Worm (Caenorhabditis elegans) whole organism, mixed stage, embryonic: ENCODE measurements around the gene ergi-3.

Source experiments
- blmp-1 ChIP-seq: fragments of 150-350 bp; optimal IDR thresholded peaks from 2 replicates; lab custom pipeline; 2014; ENCODE audit warnings: missing biosample characterization, missing genetic modification characterization
- ceh-39 ChIP-seq: fragments of 150-350 bp; optimal IDR thresholded peaks from 2 replicates; lab custom pipeline; 2014; ENCODE audit warnings: missing biosample characterization, missing genetic modification characterization
- ceh-83 ChIP-seq: fragments of 200-800 bp; sonication (Bioruptor generic); optimal IDR thresholded peaks from 2 replicates; lab custom pipeline; 2018; ENCODE audit warnings: mild to moderate bottlenecking, missing genetic modification characterization, missing compliant biosample characterization
- ces-1 ChIP-seq: fragments of 150-350 bp; optimal IDR thresholded peaks from 2 replicates; lab custom pipeline; 2014; ENCODE audit warnings: missing biosample characterization, missing genetic modification reagents, missing genetic modification characterization
- cnd-1 ChIP-seq: fragments of 200-800 bp; sonication (Bioruptor generic); optimal IDR thresholded peaks from 2 replicates; lab custom pipeline; 2018; ENCODE audit warnings: mild to moderate bottlenecking, missing genetic modification characterization, missing compliant biosample characterization
- lin-13 ChIP-seq: fragments of 150-350 bp; optimal IDR thresholded peaks from 2 replicates; lab custom pipeline; 2014; ENCODE audit warnings: missing biosample characterization, missing genetic modification characterization
- lsy-2 ChIP-seq: fragments of 150-350 bp; optimal IDR thresholded peaks from 2 replicates; lab custom pipeline; 2014; ENCODE audit warnings: missing biosample characterization, missing genetic modification characterization
- mab-5 ChIP-seq: fragments of 150-350 bp; optimal IDR thresholded peaks from 2 replicates; lab custom pipeline; 2014; ENCODE audit warnings: missing biosample characterization, missing genetic modification characterization
- nhr-12 ChIP-seq: fragments of 150-350 bp; optimal IDR thresholded peaks from 2 replicates; lab custom pipeline; 2014; ENCODE audit warnings: missing biosample characterization, missing genetic modification characterization
- nhr-237 ChIP-seq: fragments of 150-350 bp; optimal IDR thresholded peaks from 2 replicates; lab custom pipeline; 2014; ENCODE audit warnings: missing biosample characterization, missing genetic modification characterization
- nhr-28 ChIP-seq: fragments of 150-350 bp; optimal IDR thresholded peaks from 2 replicates; lab custom pipeline; 2014; ENCODE audit warnings: missing biosample characterization, missing genetic modification characterization
- nhr-76 ChIP-seq: sonication (generic microtip); optimal IDR thresholded peaks from 2 replicates; lab custom pipeline; 2017; ENCODE audit warnings: missing biosample characterization, missing genetic modification characterization
- unc-39 ChIP-seq: fragments of 150-350 bp; optimal IDR thresholded peaks from 2 replicates; lab custom pipeline; 2014; ENCODE audit warnings: missing biosample characterization, missing genetic modification characterization
- unc-62 ChIP-seq: fragments of 150-350 bp; optimal IDR thresholded peaks from 2 replicates; lab custom pipeline; 2014; ENCODE audit warnings: missing biosample characterization, missing genetic modification reagents, missing genetic modification characterization

DNA sequence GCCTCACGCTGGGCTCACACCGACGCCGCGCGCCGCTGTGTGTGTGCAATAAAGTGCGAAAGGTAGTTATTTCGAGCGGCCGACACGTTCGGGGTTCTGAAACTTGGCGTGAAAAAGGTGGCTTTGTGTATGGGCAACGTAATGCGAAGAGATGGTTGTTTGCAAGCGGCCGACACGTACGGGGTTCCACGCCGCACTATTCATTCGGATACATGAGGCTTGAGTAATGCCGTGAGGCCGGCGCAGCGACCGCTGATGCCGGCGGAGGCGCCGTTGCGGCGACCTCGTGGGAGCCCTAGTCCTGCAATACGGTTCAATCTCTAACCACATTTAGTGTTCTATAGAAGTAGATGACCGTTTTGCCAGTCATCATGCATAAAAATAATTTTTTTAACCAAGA is 22.5 kb downstream of the ergi-3 start:
- TF ChIP-seq lsy-2 (tag; lab: Kevin White, UChicago) (no peak), nhr-12 (tag; lab: Kevin White, UChicago) (no peak), ceh-83 (no peak), lin-13 (no peak), cnd-1 (tag; lab: Kevin White, UChicago) (no peak), nhr-76 (tag; lab: Kevin White, UChicago) (no peak), unc-62 (GFP tag; lab: Kevin White, UChicago) (no peak), nhr-237 (tag; lab: Kevin White, UChicago) (no peak), mab-5 (no peak), unc-39 (no peak), blmp-1 (tag; lab: Kevin White, UChicago) (no peak), ceh-39 (tag; lab: Kevin White, UChicago) (no peak), nhr-28 (no peak), ces-1 (GFP tag; lab: Kevin White, UChicago) (no peak)
